Fruit fly (Drosophila melanogaster) whole organism, pupa: Measurements from ENCODE around the gene sit.
A peak's percentile ranks its signal among the peaks of the same experiment; 100 is the strongest.

Experiments used
- CG10348 ChIP-seq: fragments of 200-800 bp; sonication (Bioruptor generic); IDR thresholded peaks from 2 replicates; pipeline ENCODE4 v1.3.6; 2022; ENCODE audit warnings: missing biosample characterization, missing genetic modification characterization
- CG12605 ChIP-seq: fragments of 200-800 bp; sonication (Bioruptor generic); IDR thresholded peaks from 2 replicates; pipeline ENCODE4 v1.3.6; 2022; ENCODE audit warnings: missing biosample characterization, missing genetic modification characterization
- CG13204 ChIP-seq: fragments of 200-800 bp; sonication (Bioruptor generic); optimal IDR thresholded peaks from 2 replicates; lab custom pipeline; 2018; ENCODE audit warnings: missing biosample characterization, mild to moderate bottlenecking, missing genetic modification characterization, moderate library complexity
- CG14655 ChIP-seq: fragments of 200-800 bp; sonication (Bioruptor generic); optimal IDR thresholded peaks from 3 replicates; lab custom pipeline; 2017; ENCODE audit warnings: mild to moderate bottlenecking, missing biosample characterization, missing genetic modification reagents, missing genetic modification characterization
- CG15710 ChIP-seq: fragments of 200-800 bp; sonication (Bioruptor generic); optimal IDR thresholded peaks from 2 replicates; lab custom pipeline; 2018; ENCODE audit warnings: missing biosample characterization, mild to moderate bottlenecking, missing genetic modification characterization, moderate library complexity
- CG17806 ChIP-seq: fragments of 200-800 bp; sonication (Bioruptor generic); optimal IDR thresholded peaks from 2 replicates; lab custom pipeline; 2018; ENCODE audit warnings: missing biosample characterization, mild to moderate bottlenecking, missing genetic modification characterization, moderate library complexity
- CG32121 ChIP-seq: fragments of 200-800 bp; sonication (Bioruptor generic); IDR thresholded peaks from 2 replicates; pipeline ENCODE4 v1.3.6; 2022; ENCODE audit warnings: missing biosample characterization, missing genetic modification characterization
- CG34367 ChIP-seq: fragments of 200-800 bp; sonication (Bioruptor generic); optimal IDR thresholded peaks from 2 replicates; lab custom pipeline; 2018; ENCODE audit warnings: missing biosample characterization, mild to moderate bottlenecking, missing genetic modification characterization
- CG4496 ChIP-seq: fragments of 200-800 bp; sonication (Bioruptor generic); IDR thresholded peaks from 3 replicates; pipeline ENCODE4 v1.3.6; 2022; ENCODE audit warnings: missing biosample characterization, missing genetic modification characterization
- CG8159 ChIP-seq: fragments of 200-800 bp; sonication (Bioruptor generic); optimal IDR thresholded peaks from 3 replicates; lab custom pipeline; 2018; ENCODE audit warnings: missing biosample characterization, mild to moderate bottlenecking, missing genetic modification characterization, moderate library complexity
- CG8301 ChIP-seq: fragments of 200-800 bp; sonication (Bioruptor generic); optimal IDR thresholded peaks from 2 replicates; lab custom pipeline; 2018; ENCODE audit warnings: missing biosample characterization, mild to moderate bottlenecking, missing genetic modification characterization
- CG9948 ChIP-seq: fragments of 200-800 bp; sonication (Bioruptor generic); optimal IDR thresholded peaks from 2 replicates; lab custom pipeline; 2018; ENCODE audit warnings: missing biosample characterization, mild to moderate bottlenecking, missing genetic modification characterization, moderate library complexity
- D1 ChIP-seq: fragments of 200-800 bp; sonication (Bioruptor generic); optimal IDR thresholded peaks from 2 replicates; lab custom pipeline; 2018; ENCODE audit warnings: missing biosample characterization, mild to moderate bottlenecking, missing genetic modification characterization, moderate library complexity
- EcR ChIP-seq: fragments of 200-800 bp; sonication (Bioruptor generic); optimal IDR thresholded peaks from 3 replicates; lab custom pipeline; 2019; ENCODE audit warnings: missing biosample characterization, missing genetic modification characterization, mild to moderate bottlenecking, moderate library complexity, missing genetic modification reagents
- Ets98B ChIP-seq: fragments of 200-800 bp; sonication (Bioruptor generic); IDR thresholded peaks from 2 replicates; pipeline ENCODE4 v1.3.6; 2022; ENCODE audit warnings: missing biosample characterization, missing genetic modification characterization
- Pif1A ChIP-seq: fragments of 200-800 bp; sonication (Bioruptor generic); optimal IDR thresholded peaks from 3 replicates; lab custom pipeline; 2016; ENCODE audit warnings: missing biosample characterization, missing genetic modification characterization
- Pif1B ChIP-seq: fragments of 200-800 bp; sonication (Bioruptor generic); optimal IDR thresholded peaks from 3 replicates; lab custom pipeline; 2016; ENCODE audit warnings: missing biosample characterization, missing genetic modification characterization
- Snoo ChIP-seq: fragments of 200-800 bp; sonication (Bioruptor generic); optimal IDR thresholded peaks from 3 replicates; lab custom pipeline; 2017; ENCODE audit warnings: missing biosample characterization, mild to moderate bottlenecking, missing genetic modification characterization, inconsistent platforms
- fd96Ca ChIP-seq: fragments of 200-800 bp; sonication (Bioruptor generic); IDR thresholded peaks from 3 replicates; pipeline ENCODE4 v1.3.6; 2022; ENCODE audit warnings: missing biosample characterization, missing genetic modification characterization
- gl ChIP-seq: fragments of 200-800 bp; sonication (Bioruptor generic); optimal IDR thresholded peaks from 2 replicates; lab custom pipeline; 2018; ENCODE audit warnings: missing biosample characterization, mild to moderate bottlenecking, missing genetic modification characterization
- rn ChIP-seq: fragments of 200-800 bp; sonication (Bioruptor generic); IDR thresholded peaks from 2 replicates; pipeline ENCODE4 v1.3.6; 2022; ENCODE audit warnings: missing biosample characterization, missing genetic modification characterization

The sit gene

dm6 chr3R:22595293-22595868 is 33.0 kb upstream of the sit start:
- TF ChIP-seq CG12605 (no peak), CG32121 (no peak), CG9948 (no peak), Snoo (tag; lab: Kevin White, UChicago) (no peak), CG34367 (tag; lab: Kevin White, UChicago) (no peak), CG17806 (tag; lab: Kevin White, UChicago) (no peak), fd96Ca (GFP tag; lab: Robert Waterston, UW) (no peak), CG13204 (GFP tag; lab: Kevin White, UChicago) (no peak), Pif1B (GFP tag; lab: Kevin White, UChicago) (no peak), Ets98B (no peak), rn (GFP tag; lab: Robert Waterston, UW) (no peak), CG14655 (GFP tag; lab: Kevin White, UChicago) (no peak)

dm6 chr3R:22594257-22594656 is 31.9 kb upstream of the sit start:
- TF ChIP-seq CG4496 (GFP tag; lab: Robert Waterston, UW) (no peak), Pif1B (GFP tag; lab: Kevin White, UChicago) (no peak), CG15710 (no peak), Snoo (tag; lab: Kevin White, UChicago) (no peak), Ets98B (0 out of 2 replicates have a peak, but pooled peaks have one; percentile 22), CG10348 (GFP tag; lab: Robert Waterston, UW) (no peak), EcR (GFP tag; lab: Kevin White, UChicago) (no peak), rn (GFP tag; lab: Robert Waterston, UW) (peak; percentile 13; the same call in 1 of the 2 replicates), CG14655 (GFP tag; lab: Kevin White, UChicago) (peak; percentile 75), CG13204 (GFP tag; lab: Kevin White, UChicago) (no peak), CG17806 (tag; lab: Kevin White, UChicago) (no peak), gl (no peak), fd96Ca (GFP tag; lab: Robert Waterston, UW) (no peak), CG34367 (tag; lab: Kevin White, UChicago) (no peak), CG9948 (peak; percentile 1), CG8159 (tag; lab: Kevin White, UChicago) (no peak), CG8301 (tag; lab: Kevin White, UChicago) (peak; percentile 74), Pif1A (GFP tag; lab: Kevin White, UChicago) (peak; percentile 24), D1 (tag; lab: Kevin White, UChicago) (no peak)

- TF ChIP-seq CG10348 (GFP tag; lab: Robert Waterston, UW) (0 out of 2 replicates have a peak, but pooled peaks have one; percentile 39), CG13204 (GFP tag; lab: Kevin White, UChicago) (no peak), CG8301 (tag; lab: Kevin White, UChicago) (peak; percentile 75), CG8159 (tag; lab: Kevin White, UChicago) (peak; percentile 47), gl (no peak), CG17806 (tag; lab: Kevin White, UChicago) (peak; percentile 48), Pif1A (GFP tag; lab: Kevin White, UChicago) (peak; percentile 71), CG15710 (peak; percentile 46), Ets98B (no peak; the same call in none of the 2 replicates), CG14655 (GFP tag; lab: Kevin White, UChicago) (peak; percentile 86), CG32121 (peak; percentile 19; the same call in 1 of the 2 replicates), Snoo (tag; lab: Kevin White, UChicago) (no peak), CG34367 (tag; lab: Kevin White, UChicago) (peak; percentile 18), CG4496 (GFP tag; lab: Robert Waterston, UW) (peak; percentile 46), fd96Ca (GFP tag; lab: Robert Waterston, UW) (peak; percentile 37; the same call in 1 of the 3 replicates), rn (GFP tag; lab: Robert Waterston, UW) (no peak), D1 (tag; lab: Kevin White, UChicago) (no peak), Pif1B (GFP tag; lab: Kevin White, UChicago) (peak; percentile 36), CG9948 (peak; percentile 43), CG12605 (no peak)
These were observed 28.4 kb upstream of the sit start for dm6 chr3R:22590668-22591275.

dm6 chr3R:22589311-22589710 is 26.9 kb upstream of the sit start:
- TF ChIP-seq CG13204 (GFP tag; lab: Kevin White, UChicago) (peak; percentile 34), CG9948 (peak; percentile 9), CG10348 (GFP tag; lab: Robert Waterston, UW) (no peak), Pif1B (GFP tag; lab: Kevin White, UChicago) (no peak), CG4496 (GFP tag; lab: Robert Waterston, UW) (peak; percentile 56; the same call in 1 of the 3 replicates), fd96Ca (GFP tag; lab: Robert Waterston, UW) (peak; percentile 50; the same call in 2 of the 3 replicates), CG12605 (0 out of 2 replicates have a peak, but pooled peaks have one; percentile 43), gl (peak; percentile 75), CG8301 (tag; lab: Kevin White, UChicago) (peak; percentile 51), CG14655 (GFP tag; lab: Kevin White, UChicago) (no peak), EcR (GFP tag; lab: Kevin White, UChicago) (peak; percentile 30), CG8159 (tag; lab: Kevin White, UChicago) (peak; percentile 56), CG34367 (tag; lab: Kevin White, UChicago) (peak; percentile 16), D1 (tag; lab: Kevin White, UChicago) (no peak), Snoo (tag; lab: Kevin White, UChicago) (no peak), CG32121 (no peak; the same call in 1 of the 2 replicates), CG17806 (tag; lab: Kevin White, UChicago) (peak; percentile 23), CG15710 (peak; percentile 14), Ets98B (peak; percentile 29; the same call in 1 of the 2 replicates), rn (GFP tag; lab: Robert Waterston, UW) (no peak), Pif1A (GFP tag; lab: Kevin White, UChicago) (no peak)
